Worm (Caenorhabditis elegans): ENCODE results near the gene E01G4.6.

DNA sequence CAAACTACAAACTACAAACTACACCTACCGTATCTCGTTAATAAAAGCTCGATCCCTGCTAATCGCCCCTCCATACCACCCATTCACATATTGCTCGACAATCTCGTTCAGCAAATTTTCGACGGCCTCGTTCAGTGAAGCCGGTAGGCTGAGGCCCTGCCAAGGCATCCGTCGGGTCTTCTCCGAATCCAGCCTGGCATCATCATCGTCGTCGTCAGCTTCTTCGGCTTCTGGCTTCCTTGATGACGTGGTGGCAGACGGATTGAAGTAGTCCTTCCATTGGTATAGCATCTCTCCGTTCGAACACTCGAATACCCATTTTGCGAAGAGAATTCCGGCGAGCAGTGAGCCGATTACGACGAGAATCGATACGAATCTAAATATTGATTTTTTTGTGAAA is 48.5 kb downstream of the E01G4.6 start:
- TF ChIP-seq ama-1 (optimal IDR thresholded peaks at IDR 0.05) (no peak), flt-1 (GFP tag; IDR thresholded peaks at IDR 0.05) (no peak), B0310.2 (tag; optimal IDR thresholded peaks at IDR 0.05) (no peak), sea-1 (GFP tag; conservative IDR thresholded peaks at IDR 0.05) (no peak), aly-1 (tag; optimal IDR thresholded peaks at IDR 0.05) (no peak), ets-7 (tag; optimal IDR thresholded peaks at IDR 0.05) (no peak), tra-4 (tag; optimal IDR thresholded peaks at IDR 0.05) (no peak), hmg-4 (GFP tag; optimal IDR thresholded peaks at IDR 0.05) (no peak), F13C5.2 (tag; optimal IDR thresholded peaks at IDR 0.05) (no peak), pes-1 (GFP tag; IDR thresholded peaks at IDR 0.05) (no peak), hnd-1 (tag; optimal IDR thresholded peaks at IDR 0.05) (no peak), scrt-1 (GFP tag; IDR thresholded peaks at IDR 0.05) (no peak), tbx-37 (GFP tag; conservative IDR thresholded peaks at IDR 0.05) (no peak), ceh-36 (tag; optimal IDR thresholded peaks at IDR 0.05) (no peak)

All from whole organism, early embryonic.